Worm (Caenorhabditis elegans) whole organism, L1 larva: ENCODE results near the gene mfsd-12.

Experiments used
- ama-1 ChIP-seq: fragments of 150-350 bp; optimal IDR thresholded peaks from 2 replicates; lab custom pipeline; 2014
- elt-3 ChIP-seq, 6 experiments: fragments of 150-350 bp in 1 of 6; sonication (generic microtip); optimal IDR thresholded peaks; 2 replicates each; lab custom pipeline; 2017 to 2018; ENCODE audit warnings: missing biosample characterization in 6 of 6, missing genetic modification characterization in 6 of 6, inconsistent platforms in 1 of 6
- lsy-2 ChIP-seq, 2 experiments: fragments of 150-350 bp; optimal IDR thresholded peaks; 2 replicates each; lab custom pipeline; 2014; ENCODE audit warnings: missing biosample characterization in 2 of 2, missing genetic modification characterization in 2 of 2
- nhr-28 ChIP-seq: fragments of 150-350 bp; optimal IDR thresholded peaks from 2 replicates; lab custom pipeline; 2014; ENCODE audit warnings: missing biosample characterization, missing genetic modification characterization
- nhr-47 ChIP-seq: sonication (generic microtip); optimal IDR thresholded peaks from 2 replicates; lab custom pipeline; 2016; ENCODE audit warnings: mild to moderate bottlenecking, missing genetic modification characterization, moderate library complexity, missing compliant biosample characterization
- nhr-85 ChIP-seq: sonication (generic microtip); peaks from one replicate; lab custom pipeline; 2016; ENCODE audit warnings: missing genetic modification characterization, inconsistent platforms, missing compliant biosample characterization
- nhr-90 ChIP-seq: sonication (generic microtip); optimal IDR thresholded peaks from 2 replicates; lab custom pipeline; 2016; ENCODE audit warnings: mild to moderate bottlenecking, missing genetic modification characterization, missing compliant biosample characterization; ENCODE audit not compliant: poor library complexity
- rnt-1 ChIP-seq: sonication (generic microtip); optimal IDR thresholded peaks from 2 replicates; lab custom pipeline; 2016; ENCODE audit warnings: mild to moderate bottlenecking, missing genetic modification characterization, moderate library complexity, missing compliant biosample characterization
- tbx-2 ChIP-seq: sonication (generic microtip); optimal IDR thresholded peaks from 2 replicates; lab custom pipeline; 2016; ENCODE audit warnings: missing genetic modification characterization, missing compliant biosample characterization
- unc-86 ChIP-seq: sonication (generic microtip); optimal IDR thresholded peaks from 2 replicates; lab custom pipeline; 2016; ENCODE audit warnings: missing genetic modification characterization, missing compliant biosample characterization

- no peak for TF ChIP-seq elt-3 (tag; optimal IDR thresholded peaks at IDR 0.05; lab: Kevin White, UChicago)
- no peak for TF ChIP-seq ama-1 (lab: Kevin White, UChicago)
- no peak for TF ChIP-seq nhr-85 (tag; lab: Kevin White, UChicago)
- TF ChIP-seq nhr-47 (tag; lab: Kevin White, UChicago), result no peak
- TF ChIP-seq tbx-2 (tag; lab: Kevin White, UChicago), result no peak
- TF ChIP-seq nhr-28, result no peak
- TF ChIP-seq lsy-2 (tag; optimal IDR thresholded peaks at IDR 0.05; lab: Kevin White, UChicago), result no peak
- no peak for TF ChIP-seq unc-86 (tag; lab: Kevin White, UChicago)
- TF ChIP-seq rnt-1 (tag; lab: Kevin White, UChicago), result no peak
- no peak for TF ChIP-seq nhr-90 (tag; lab: Kevin White, UChicago)
Measured at ce11 chrX:4622024-4622423, 45.9 kb upstream of the mfsd-12 start, which contains the start of gene C46C11.3.
